Worm (Caenorhabditis elegans) whole organism, late embryonic: ENCODE data around the gene Y45F10C.4.

Experiments
- C08G9.2 ChIP-seq: sonication (generic microtip); optimal IDR thresholded peaks from 2 replicates; lab custom pipeline; 2016; ENCODE audit warnings: mild to moderate bottlenecking, missing genetic modification characterization, moderate library complexity, missing compliant biosample characterization
- C38D4.7 ChIP-seq: fragments of 200-800 bp; sonication (Bioruptor generic); optimal IDR thresholded peaks from 2 replicates; lab custom pipeline; 2018; ENCODE audit warnings: mild to moderate bottlenecking, missing genetic modification characterization, moderate library complexity, missing compliant biosample characterization
- F13H6.1 ChIP-seq: sonication (generic microtip); optimal IDR thresholded peaks from 2 replicates; lab custom pipeline; 2016; ENCODE audit warnings: missing genetic modification characterization, missing compliant biosample characterization
- K02D7.2 ChIP-seq: sonication (generic microtip); optimal IDR thresholded peaks from 2 replicates; lab custom pipeline; 2017; ENCODE audit warnings: mild to moderate bottlenecking, missing genetic modification characterization, missing compliant biosample characterization
- T23F11.4 ChIP-seq: fragments of 200-800 bp; sonication (Bioruptor generic); optimal IDR thresholded peaks from 2 replicates; lab custom pipeline; 2018; ENCODE audit warnings: mild to moderate bottlenecking, missing genetic modification characterization, missing compliant biosample characterization
- Y22D7AL.16 ChIP-seq: sonication (generic microtip); optimal IDR thresholded peaks from 2 replicates; lab custom pipeline; 2016; ENCODE audit warnings: missing genetic modification characterization, missing compliant biosample characterization
- ceh-18 ChIP-seq: sonication (generic microtip); optimal IDR thresholded peaks from 2 replicates; lab custom pipeline; 2016; ENCODE audit warnings: missing genetic modification characterization, missing compliant biosample characterization
- ceh-19 ChIP-seq: fragments of 200-800 bp; sonication (Bioruptor generic); optimal IDR thresholded peaks from 2 replicates; lab custom pipeline; 2018; ENCODE audit warnings: mild to moderate bottlenecking, missing genetic modification characterization, missing compliant biosample characterization
- ceh-24 ChIP-seq: sonication (generic microtip); optimal IDR thresholded peaks from 2 replicates; lab custom pipeline; 2016; ENCODE audit warnings: mild to moderate bottlenecking, missing genetic modification characterization, missing compliant biosample characterization
- ceh-34 ChIP-seq: sonication (generic microtip); optimal IDR thresholded peaks from 2 replicates; lab custom pipeline; 2016; ENCODE audit warnings: mild to moderate bottlenecking, missing genetic modification characterization, missing compliant biosample characterization
- ceh-9 ChIP-seq: sonication (generic microtip); optimal IDR thresholded peaks from 2 replicates; lab custom pipeline; 2016; ENCODE audit warnings: mild to moderate bottlenecking, missing genetic modification characterization, inconsistent platforms, missing compliant biosample characterization
- che-1 ChIP-seq: sonication (generic microtip); optimal IDR thresholded peaks from 2 replicates; lab custom pipeline; 2016; ENCODE audit warnings: mild to moderate bottlenecking, missing genetic modification characterization, missing compliant biosample characterization
- elt-2 ChIP-seq: sonication (generic microtip); optimal IDR thresholded peaks from 2 replicates; lab custom pipeline; 2016; ENCODE audit warnings: missing genetic modification reagents, missing genetic modification characterization, missing compliant biosample characterization
- fax-1 ChIP-seq: sonication (generic microtip); optimal IDR thresholded peaks from 2 replicates; lab custom pipeline; 2016; ENCODE audit warnings: missing genotype, missing genetic modification characterization, missing compliant biosample characterization
- fkh-10 ChIP-seq: fragments of 150-350 bp; optimal IDR thresholded peaks from 2 replicates; lab custom pipeline; 2014; ENCODE audit warnings: missing biosample characterization, missing genetic modification reagents, missing genetic modification characterization
- hlh-13 ChIP-seq: fragments of 200-800 bp; sonication (Bioruptor generic); optimal IDR thresholded peaks from 2 replicates; lab custom pipeline; 2018; ENCODE audit warnings: mild to moderate bottlenecking, missing genetic modification characterization, missing compliant biosample characterization
- hlh-30 ChIP-seq: sonication (generic microtip); optimal IDR thresholded peaks from 2 replicates; lab custom pipeline; 2017; ENCODE audit warnings: antibody characterized with exemption, missing genetic modification characterization, missing compliant biosample characterization; ENCODE audit not compliant: insufficient read depth
- hlh-6 ChIP-seq: sonication (generic microtip); optimal IDR thresholded peaks from 2 replicates; lab custom pipeline; 2016; ENCODE audit warnings: missing genotype, missing genetic modification characterization, missing compliant biosample characterization
- hlh-8 ChIP-seq: sonication (generic microtip); optimal IDR thresholded peaks from 2 replicates; lab custom pipeline; 2016; ENCODE audit warnings: missing genotype, missing genetic modification characterization, missing compliant biosample characterization
- lim-6 ChIP-seq: sonication (generic microtip); optimal IDR thresholded peaks from 2 replicates; lab custom pipeline; 2016; ENCODE audit warnings: missing genetic modification characterization, missing compliant biosample characterization
- lin-11 ChIP-seq: fragments of 200-800 bp; sonication (Bioruptor generic); optimal IDR thresholded peaks from 2 replicates; lab custom pipeline; 2018; ENCODE audit warnings: mild to moderate bottlenecking, missing genetic modification characterization, missing compliant biosample characterization
- mec-3 ChIP-seq: sonication (generic microtip); optimal IDR thresholded peaks from 2 replicates; lab custom pipeline; 2016; ENCODE audit warnings: borderline replicate concordance, missing genetic modification characterization, missing compliant biosample characterization
- nhr-232 ChIP-seq: sonication (generic microtip); optimal IDR thresholded peaks from 2 replicates; lab custom pipeline; 2016; ENCODE audit warnings: missing genetic modification characterization, missing compliant biosample characterization
- npax-4 ChIP-seq: sonication (generic microtip); optimal IDR thresholded peaks from 2 replicates; lab custom pipeline; 2016; ENCODE audit warnings: missing genetic modification characterization, missing compliant biosample characterization
- pha-4 ChIP-seq: fragments of 150-350 bp; optimal IDR thresholded peaks from 2 replicates; lab custom pipeline; 2018; ENCODE audit warnings: missing biosample characterization, missing genetic modification reagents, missing genetic modification characterization
- rnt-1 ChIP-seq: sonication (generic microtip); optimal IDR thresholded peaks from 2 replicates; lab custom pipeline; 2016; ENCODE audit warnings: missing genetic modification characterization, missing compliant biosample characterization
- sox-2 ChIP-seq: fragments of 200-800 bp; sonication (Bioruptor generic); IDR thresholded peaks from 2 replicates; pipeline ENCODE4 v1.3.6; 2022; ENCODE audit warnings: missing genetic modification reagents, missing genetic modification characterization, missing compliant biosample characterization
- sox-4 ChIP-seq: sonication (generic microtip); optimal IDR thresholded peaks from 2 replicates; lab custom pipeline; 2017; ENCODE audit warnings: mild to moderate bottlenecking, missing genetic modification characterization, inconsistent platforms, missing compliant biosample characterization
- syd-9 ChIP-seq: sonication (generic microtip); optimal IDR thresholded peaks from 2 replicates; lab custom pipeline; 2016; ENCODE audit warnings: mild to moderate bottlenecking, missing genetic modification characterization, moderate library complexity, missing compliant biosample characterization
- tbx-2 ChIP-seq: sonication (generic microtip); optimal IDR thresholded peaks from 2 replicates; lab custom pipeline; 2016; ENCODE audit warnings: missing genetic modification characterization, missing compliant biosample characterization
- ttx-3 ChIP-seq: sonication (generic microtip); optimal IDR thresholded peaks from 2 replicates; lab custom pipeline; 2016; ENCODE audit warnings: missing genetic modification reagents, missing genetic modification characterization, missing compliant biosample characterization
- unc-42 ChIP-seq: sonication (generic microtip); optimal IDR thresholded peaks from 2 replicates; lab custom pipeline; 2016; ENCODE audit warnings: missing genotype, missing genetic modification characterization, missing compliant biosample characterization
- unc-55 ChIP-seq: sonication (generic microtip); optimal IDR thresholded peaks from 2 replicates; lab custom pipeline; 2017; ENCODE audit warnings: missing biosample characterization, missing genetic modification reagents, missing genetic modification characterization
- zip-5 ChIP-seq: sonication (generic microtip); optimal IDR thresholded peaks from 2 replicates; lab custom pipeline; 2016; ENCODE audit warnings: missing genetic modification characterization, missing compliant biosample characterization
- ztf-16 ChIP-seq: sonication (generic microtip); optimal IDR thresholded peaks from 2 replicates; lab custom pipeline; 2017; ENCODE audit warnings: missing genetic modification characterization, missing compliant biosample characterization

Gene Y45F10C.4

DNA sequence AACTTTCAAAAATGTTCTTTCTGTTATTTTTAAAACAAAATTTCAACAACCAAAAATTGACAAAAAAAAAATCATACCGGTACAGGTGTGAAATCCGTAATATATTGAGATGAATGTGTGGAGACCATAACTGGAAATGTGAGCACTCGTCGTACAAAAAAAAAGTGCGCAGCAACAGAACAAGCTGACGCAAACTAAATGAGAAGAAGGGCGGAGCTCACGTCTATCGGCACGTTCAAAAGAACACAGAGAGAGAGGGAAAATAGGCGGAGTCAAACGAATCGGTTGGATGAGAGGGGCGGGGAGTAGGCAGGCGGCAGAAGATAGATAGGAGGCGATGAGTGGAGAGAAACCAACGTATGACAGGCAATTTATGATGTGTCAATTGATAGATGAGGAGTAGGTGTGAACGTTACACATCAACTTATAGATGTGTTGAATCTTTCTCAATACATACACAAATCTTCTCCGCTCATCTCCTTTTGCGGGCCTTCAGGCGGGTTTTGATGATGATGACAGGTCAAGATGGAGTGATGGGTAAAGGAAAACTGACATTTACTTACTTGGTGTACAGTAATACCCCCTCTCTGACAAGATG is 39.9 kb upstream of the Y45F10C.4 start, which contains the start of gene tlp-1 (continued):
- TF ChIP-seq ceh-18 (tag; lab: Kevin White, UChicago) (peak; percentile 42), rnt-1 (tag; lab: Kevin White, UChicago) (peak; percentile 87), C08G9.2 (tag; lab: Kevin White, UChicago) (peak; percentile 46), fkh-10 (no peak), mec-3 (tag; lab: Kevin White, UChicago) (no peak)

DNA sequence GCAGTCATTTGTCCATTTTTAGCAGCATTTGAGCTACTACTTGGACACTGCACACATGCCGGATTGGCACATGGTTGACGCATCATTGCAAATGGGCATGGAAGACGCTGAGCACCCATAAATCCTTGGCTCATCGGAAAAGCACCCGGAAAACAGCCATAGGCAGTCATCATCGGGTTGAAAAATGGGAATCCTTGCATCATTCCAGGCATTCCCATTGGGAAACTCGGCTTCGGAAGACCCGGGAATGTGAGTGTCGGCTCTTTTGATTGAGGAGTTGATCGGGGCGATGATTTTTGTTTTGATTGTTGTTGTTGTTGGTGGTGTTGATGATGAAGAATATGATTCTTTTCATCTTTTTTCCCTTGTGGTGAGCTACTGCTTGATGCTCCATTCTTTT is 38.7 kb upstream of the Y45F10C.4 start:
- no peak for TF ChIP-seq unc-42 (tag; lab: Kevin White, UChicago)
- no peak for TF ChIP-seq Y22D7AL.16 (tag; lab: Kevin White, UChicago)
- TF ChIP-seq lin-11 = no peak
- no peak for TF ChIP-seq K02D7.2
- no peak for TF ChIP-seq syd-9 (tag; lab: Kevin White, UChicago)
- TF ChIP-seq, all 69 proteins: peak for 0

DNA sequence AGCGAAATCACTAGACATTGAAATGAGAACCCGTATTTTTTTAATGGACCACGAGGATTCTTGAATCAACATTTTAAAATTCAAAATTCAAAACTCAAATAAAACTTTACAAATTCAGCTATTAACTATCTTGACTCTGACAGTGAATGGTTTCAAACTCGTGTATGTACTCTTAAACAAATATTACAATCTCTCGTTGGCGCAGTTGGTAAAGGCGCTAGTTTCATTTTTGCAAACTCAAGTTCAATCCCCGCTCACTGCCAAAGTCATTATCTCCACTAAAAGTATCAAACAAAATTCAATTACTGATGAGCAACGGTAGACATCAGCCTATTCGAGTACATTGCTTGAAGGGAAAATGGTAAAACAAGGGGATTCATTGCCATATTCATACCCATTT is 37.5 kb upstream of the Y45F10C.4 start:
- TF ChIP-seq tbx-2 (tag; lab: Kevin White, UChicago) (no peak), lin-11 (no peak), hlh-30 (tag; lab: Kevin White, UChicago) (no peak), fax-1 (tag; lab: Kevin White, UChicago) (no peak), nhr-232 (tag; lab: Kevin White, UChicago) (no peak), npax-4 (tag; lab: Kevin White, UChicago) (no peak), ceh-19 (GFP tag; lab: Kevin White, UChicago) (no peak)

DNA sequence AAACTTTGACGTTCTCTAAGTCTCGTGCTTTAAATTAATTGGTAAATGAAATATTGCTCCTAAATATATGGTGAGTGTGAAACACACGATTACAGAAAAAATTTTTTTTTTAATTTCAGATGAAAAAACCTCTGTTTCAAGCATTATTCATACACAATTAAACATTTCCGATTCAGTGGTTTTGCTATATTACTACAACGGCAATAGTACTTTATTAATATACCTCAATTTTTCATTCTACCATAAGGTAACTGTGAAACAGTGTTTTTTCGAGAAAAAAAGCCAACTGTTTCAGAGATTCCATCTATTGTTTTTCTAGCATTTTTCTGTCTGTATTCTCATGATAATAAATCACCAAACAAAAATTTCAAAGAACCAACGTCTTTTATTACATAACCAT is 36.9 kb upstream of the Y45F10C.4 start:
- TF ChIP-seq C38D4.7 (GFP tag; lab: Kevin White, UChicago) (no peak), elt-2 (tag; lab: Kevin White, UChicago) (no peak), lim-6 (tag; lab: Kevin White, UChicago) (no peak), hlh-13 (no peak), ztf-16 (tag; lab: Kevin White, UChicago) (no peak), sox-2 (GFP tag; lab: Robert Waterston, UW) (no peak), pha-4 (tag; lab: Kevin White, UChicago) (no peak), ttx-3 (no peak), ceh-9 (no peak), che-1 (no peak), zip-5 (tag; lab: Kevin White, UChicago) (no peak), ceh-24 (tag; lab: Kevin White, UChicago) (no peak), F13H6.1 (tag; lab: Kevin White, UChicago) (no peak), sox-4 (tag; lab: Kevin White, UChicago) (no peak), ceh-34 (no peak), hlh-6 (tag; lab: Kevin White, UChicago) (no peak), ceh-18 (tag; lab: Kevin White, UChicago) (no peak)

DNA sequence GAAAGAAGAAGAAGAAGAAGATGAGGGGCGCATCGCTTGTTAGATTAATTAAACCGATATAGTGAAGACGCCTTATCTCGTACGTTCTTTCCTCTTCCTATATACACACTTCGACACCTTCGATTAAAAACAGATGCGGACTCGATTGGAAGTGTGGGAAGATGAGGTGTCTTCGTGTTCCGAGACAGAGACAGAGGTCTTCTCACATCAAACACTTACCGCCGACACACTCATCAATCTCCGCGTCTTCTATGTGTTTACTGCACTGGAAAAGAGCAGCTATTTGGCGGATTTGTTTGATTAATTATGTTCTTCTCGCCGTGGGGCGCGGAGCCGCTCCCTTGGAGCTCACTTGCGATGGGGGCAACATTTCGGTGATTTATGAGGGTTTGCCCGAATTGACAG is 35.4 kb upstream of the Y45F10C.4 start:
- TF ChIP-seq rnt-1 (tag; lab: Kevin White, UChicago) (peak; percentile 62), ceh-18 (tag; lab: Kevin White, UChicago) (peak; percentile 36), T23F11.4 (GFP tag; lab: Kevin White, UChicago) (no peak), unc-55 (GFP tag; lab: Kevin White, UChicago) (peak; percentile 93), hlh-8 (tag; lab: Kevin White, UChicago) (peak; percentile 11)
- TF ChIP-seq, all 69 proteins: peak for 4
